Comparison of ENCODE assay signal across 1 fruit fly cellular context in genomic region chrX:22491028-22491769, dm6.
TF ChIP-seq lines count a peak whose summit lies in the region.

No protein-coding gene starts in this region.

TF ChIP-seq in whole organism, embryonic, 481 proteins besides CTCF, POLR2A, EP300 and RAD21 (continued from another document):
- TF ChIP-seq pita (GFP tag; optimal IDR thresholded peaks at IDR 0.05; lab: Kevin White, UChicago) (no peak), CG4820 (GFP tag; optimal IDR thresholded peaks at IDR 0.05; lab: Kevin White, UChicago) (peak; percentile 39), eve (GFP tag; optimal IDR thresholded peaks at IDR 0.05; lab: Kevin White, UChicago) (peak in 1 of 2 experiments; percentile 7), CG13775 (GFP tag; optimal IDR thresholded peaks at IDR 0.05; lab: Kevin White, UChicago) (peak; percentile 79), D19B (GFP tag; optimal IDR thresholded peaks at IDR 0.05; lab: Kevin White, UChicago) (peak; percentile 64), tin (GFP tag; optimal IDR thresholded peaks at IDR 0.05; lab: Kevin White, UChicago) (peak; percentile 48), p53 (GFP tag; optimal IDR thresholded peaks at IDR 0.05; lab: Kevin White, UChicago) (no peak), CG10543 (GFP tag; optimal IDR thresholded peaks at IDR 0.05; lab: Kevin White, UChicago) (peak; percentile 45), CG6254 (GFP tag; optimal IDR thresholded peaks at IDR 0.05; lab: Kevin White, UChicago) (no peak), CG6765 (GFP tag; optimal IDR thresholded peaks at IDR 0.05; lab: Kevin White, UChicago) (peak; percentile 46), TFAM (GFP tag; optimal IDR thresholded peaks at IDR 0.05; lab: Kevin White, UChicago) (no peak), CG3163 (GFP tag; optimal IDR thresholded peaks at IDR 0.05; lab: Kevin White, UChicago) (peak; percentile 38), sob (GFP tag; IDR thresholded peaks at IDR 0.05; lab: Robert Waterston, UW) (no peak), Dbx (GFP tag; IDR thresholded peaks at IDR 0.05; lab: Robert Waterston, UW) (peak; percentile 31; the same call in 1 of the 3 replicates), CG9876 (GFP tag; optimal IDR thresholded peaks at IDR 0.05; lab: Kevin White, UChicago) (peak; percentile 14), CG17385 (GFP tag; optimal IDR thresholded peaks at IDR 0.05; lab: Kevin White, UChicago) (peak; percentile 71), CG30431 (GFP tag; optimal IDR thresholded peaks at IDR 0.05; lab: Kevin White, UChicago) (peak; percentile 18), CG3065 (GFP tag; optimal IDR thresholded peaks at IDR 0.05; lab: Kevin White, UChicago) (no peak), ara (GFP tag; IDR thresholded peaks at IDR 0.05; lab: Robert Waterston, UW) (no peak), tll (GFP tag; optimal IDR thresholded peaks at IDR 0.05; lab: Kevin White, UChicago) (no peak), repo (GFP tag; optimal IDR thresholded peaks at IDR 0.05; lab: Kevin White, UChicago) (no peak), Nf-YA (GFP tag; IDR thresholded peaks at IDR 0.05; lab: Robert Waterston, UW) (no peak)
